Worm (Caenorhabditis elegans) whole organism, L4 larva: ENCODE results near the gene F13A7.14.
A peak's percentile ranks its signal among the peaks of the same experiment; 100 is the strongest.

Experiments used
- F10B5.3 ChIP-seq: sonication (generic microtip); optimal IDR thresholded peaks from 2 replicates; lab custom pipeline; 2016; ENCODE audit warnings: mild to moderate bottlenecking, missing genetic modification characterization, missing compliant biosample characterization
- F37D6.2 ChIP-seq: sonication (generic microtip); optimal IDR thresholded peaks from 2 replicates; lab custom pipeline; 2016; ENCODE audit warnings: mild to moderate bottlenecking, missing genetic modification characterization, missing compliant biosample characterization
- F44E2.7 ChIP-seq: fragments of 200-800 bp; sonication (Bioruptor generic); IDR thresholded peaks from 2 replicates; pipeline ENCODE4 v2.1.2; 2022; ENCODE audit warnings: missing genetic modification characterization, missing compliant biosample characterization
- F49E8.2 ChIP-seq: sonication (generic microtip); optimal IDR thresholded peaks from 2 replicates; lab custom pipeline; 2016; ENCODE audit warnings: missing compliant biosample characterization, mild to moderate bottlenecking, missing genetic modification characterization, borderline replicate concordance
- T26A8.4 ChIP-seq: fragments of 200-800 bp; sonication (Bioruptor generic); IDR thresholded peaks from 2 replicates; pipeline ENCODE4 v1.3.6; 2022; ENCODE audit warnings: missing genetic modification characterization, missing compliant biosample characterization
- Y5F2A.4 ChIP-seq: fragments of 200-800 bp; sonication (Bioruptor generic); optimal IDR thresholded peaks from 2 replicates; lab custom pipeline; 2018; ENCODE audit warnings: mild to moderate bottlenecking, missing genetic modification characterization, missing compliant biosample characterization
- Y75B8A.6 ChIP-seq: fragments of 200-800 bp; sonication (Bioruptor generic); IDR thresholded peaks from 2 replicates; pipeline ENCODE4 v1.3.6; 2022; ENCODE audit warnings: missing genetic modification reagents, missing genetic modification characterization, missing compliant biosample characterization
- ZK337.2 ChIP-seq: fragments of 200-800 bp; sonication (Bioruptor generic); IDR thresholded peaks from 2 replicates; pipeline ENCODE4 v1.3.6; 2022; ENCODE audit warnings: missing genetic modification reagents, missing genetic modification characterization, missing compliant biosample characterization
- aha-1 ChIP-seq: fragments of 150-350 bp; peaks from one replicate; lab custom pipeline; 2014; ENCODE audit warnings: missing biosample characterization, missing genetic modification characterization
- ceh-32 ChIP-seq: sonication (generic microtip); optimal IDR thresholded peaks from 2 replicates; lab custom pipeline; 2016; ENCODE audit warnings: mild to moderate bottlenecking, missing genetic modification characterization, missing compliant biosample characterization; ENCODE audit not compliant: poor library complexity
- ceh-44 ChIP-seq: fragments of 200-800 bp; sonication (Bioruptor generic); IDR thresholded peaks from 2 replicates; pipeline ENCODE4 v1.3.6; 2022; ENCODE audit warnings: missing genetic modification reagents, missing genetic modification characterization, missing compliant biosample characterization
- ceh-62 ChIP-seq: sonication (generic microtip); optimal IDR thresholded peaks from 2 replicates; lab custom pipeline; 2017; ENCODE audit warnings: missing biosample characterization, missing genetic modification characterization
- ces-1 ChIP-seq: fragments of 150-350 bp; sonication (generic microtip); optimal IDR thresholded peaks from 4 replicates; lab custom pipeline; 2014; ENCODE audit warnings: missing biosample characterization, missing genetic modification reagents, missing genetic modification characterization
- cey-2 ChIP-seq: sonication (generic microtip); optimal IDR thresholded peaks from 3 replicates; lab custom pipeline; 2017; ENCODE audit warnings: missing genetic modification characterization, mild to moderate bottlenecking, missing compliant biosample characterization, antibody characterized with exemption, borderline replicate concordance; ENCODE audit not compliant: insufficient read depth
- daf-12 ChIP-seq: fragments of 150-350 bp; optimal IDR thresholded peaks from 2 replicates; lab custom pipeline; 2014; ENCODE audit warnings: missing biosample characterization, missing genetic modification reagents, missing genetic modification characterization
- daf-19 ChIP-seq: fragments of 200-800 bp; sonication (Bioruptor generic); conservative IDR thresholded peaks from 2 replicates; pipeline ENCODE4 v1.3.6; 2022; ENCODE audit warnings: missing genetic modification characterization, missing compliant biosample characterization
- dmd-8 ChIP-seq: fragments of 200-800 bp; sonication (Bioruptor generic); IDR thresholded peaks from 2 replicates; pipeline ENCODE4 v1.3.6; 2022; ENCODE audit warnings: missing genetic modification characterization, missing compliant biosample characterization
- dpl-1 ChIP-seq: fragments of 150-350 bp; optimal IDR thresholded peaks from 2 replicates; lab custom pipeline; 2014; ENCODE audit warnings: missing biosample characterization, missing genetic modification reagents, missing genetic modification characterization
- dve-1 ChIP-seq: sonication (generic microtip); optimal IDR thresholded peaks from 2 replicates; lab custom pipeline; 2017; ENCODE audit warnings: antibody characterized with exemption, mild to moderate bottlenecking, missing genetic modification characterization, missing compliant biosample characterization; ENCODE audit not compliant: insufficient read depth
- fos-1 ChIP-seq: fragments of 150-350 bp; optimal IDR thresholded peaks from 2 replicates; lab custom pipeline; 2014; ENCODE audit warnings: missing biosample characterization, missing genetic modification characterization
- gei-8 ChIP-seq: fragments of 200-800 bp; sonication (Bioruptor generic); optimal IDR thresholded peaks from 2 replicates; lab custom pipeline; 2018; ENCODE audit warnings: mild to moderate bottlenecking, missing genetic modification characterization, missing compliant biosample characterization
- hlh-11 ChIP-seq: fragments of 200-800 bp; sonication (Bioruptor generic); optimal IDR thresholded peaks from 2 replicates; lab custom pipeline; 2018; ENCODE audit warnings: mild to moderate bottlenecking, missing genetic modification characterization, missing compliant biosample characterization
- hlh-30 ChIP-seq: sonication (generic microtip); optimal IDR thresholded peaks from 2 replicates; lab custom pipeline; 2017; ENCODE audit warnings: antibody characterized with exemption, mild to moderate bottlenecking, missing genetic modification characterization, missing compliant biosample characterization; ENCODE audit not compliant: insufficient read depth
- lim-7 ChIP-seq: fragments of 200-800 bp; sonication (Bioruptor generic); IDR thresholded peaks from 2 replicates; pipeline ENCODE4 v1.3.6; 2022; ENCODE audit warnings: missing genetic modification characterization, missing compliant biosample characterization
- lin-1 ChIP-seq: fragments of 200-800 bp; sonication (Bioruptor generic); IDR thresholded peaks from 2 replicates; pipeline ENCODE4 v1.3.6; 2022; ENCODE audit warnings: missing genetic modification reagents, missing genetic modification characterization, missing compliant biosample characterization
- lin-15B ChIP-seq: fragments of 150-350 bp; sonication (generic microtip); optimal IDR thresholded peaks from 3 replicates; lab custom pipeline; 2014; ENCODE audit warnings: missing biosample characterization, missing genetic modification characterization
- lin-29 ChIP-seq: fragments of 200-800 bp; sonication (Bioruptor generic); IDR thresholded peaks from 2 replicates; pipeline ENCODE4 v1.3.6; 2022; ENCODE audit warnings: missing genetic modification reagents, missing genetic modification characterization, missing compliant biosample characterization
- lir-3 ChIP-seq: sonication (generic microtip); optimal IDR thresholded peaks from 2 replicates; lab custom pipeline; 2016; ENCODE audit warnings: mild to moderate bottlenecking, missing genetic modification characterization, missing compliant biosample characterization
- madf-5 ChIP-seq, 2 experiments: fragments of 200-800 bp; sonication (Bioruptor generic); IDR thresholded peaks; 2 replicates each; pipeline ENCODE4 v1.3.6; 2022; ENCODE audit warnings: missing compliant biosample characterization in 2 of 2, missing genetic modification characterization in 2 of 2
- madf-9 ChIP-seq: fragments of 200-800 bp; sonication (Bioruptor generic); conservative IDR thresholded peaks from 2 replicates; pipeline ENCODE4 v1.3.6; 2022; ENCODE audit warnings: missing genetic modification reagents, missing genetic modification characterization, missing compliant biosample characterization
- mdt-29 ChIP-seq: fragments of 200-800 bp; sonication (Bioruptor generic); IDR thresholded peaks from 2 replicates; pipeline ENCODE4 v1.3.6; 2022; ENCODE audit warnings: missing genetic modification reagents, missing genetic modification characterization, missing compliant biosample characterization
- mxl-2 ChIP-seq: fragments of 200-800 bp; sonication (Bioruptor generic); conservative IDR thresholded peaks from 2 replicates; pipeline ENCODE4 v1.3.6; 2022; ENCODE audit warnings: missing genetic modification reagents, missing genetic modification characterization, missing compliant biosample characterization
- nhr-10 ChIP-seq: fragments of 150-350 bp; optimal IDR thresholded peaks from 2 replicates; lab custom pipeline; 2014; ENCODE audit warnings: missing biosample characterization, missing genetic modification characterization
- nhr-102 ChIP-seq: sonication (generic microtip); optimal IDR thresholded peaks from 2 replicates; lab custom pipeline; 2016; ENCODE audit warnings: mild to moderate bottlenecking, missing genetic modification characterization, moderate library complexity, missing compliant biosample characterization
- nhr-11 ChIP-seq: fragments of 150-350 bp; optimal IDR thresholded peaks from 2 replicates; lab custom pipeline; 2014; ENCODE audit warnings: missing biosample characterization, missing genetic modification characterization
- nhr-25 ChIP-seq: sonication (generic microtip); optimal IDR thresholded peaks from 2 replicates; lab custom pipeline; 2017; ENCODE audit warnings: missing genetic modification characterization, mild to moderate bottlenecking, missing compliant biosample characterization, antibody characterized with exemption, moderate library complexity, borderline replicate concordance; ENCODE audit not compliant: insufficient read depth
- nhr-42 ChIP-seq: fragments of 200-800 bp; sonication (Bioruptor generic); IDR thresholded peaks from 2 replicates; pipeline ENCODE4 v1.3.6; 2022; ENCODE audit warnings: missing genetic modification characterization, missing compliant biosample characterization
- nhr-48 ChIP-seq: sonication (generic microtip); optimal IDR thresholded peaks from 2 replicates; lab custom pipeline; 2016; ENCODE audit warnings: mild to moderate bottlenecking, missing genetic modification characterization, missing compliant biosample characterization
- pqm-1 ChIP-seq: sonication (generic microtip); optimal IDR thresholded peaks from 2 replicates; lab custom pipeline; 2017; ENCODE audit warnings: missing biosample characterization, missing genetic modification characterization
- rbr-2 ChIP-seq: sonication (generic microtip); optimal IDR thresholded peaks from 2 replicates; lab custom pipeline; 2016; ENCODE audit warnings: missing genotype, missing genetic modification characterization, missing compliant biosample characterization
- saeg-2 ChIP-seq: fragments of 200-800 bp; sonication (Bioruptor generic); IDR thresholded peaks from 2 replicates; pipeline ENCODE4 v1.3.6; 2022; ENCODE audit warnings: missing genetic modification reagents, missing genetic modification characterization, missing compliant biosample characterization
- set-16 ChIP-seq: fragments of 200-800 bp; sonication (Bioruptor generic); IDR thresholded peaks from 2 replicates; pipeline ENCODE4 v1.3.6; 2022; ENCODE audit warnings: missing genetic modification reagents, missing genetic modification characterization, missing compliant biosample characterization
- skn-1 ChIP-seq: fragments of 150-350 bp; optimal IDR thresholded peaks from 2 replicates; lab custom pipeline; 2014; ENCODE audit warnings: missing biosample characterization, missing genetic modification characterization
- snpc-1.2 ChIP-seq: fragments of 200-800 bp; sonication (Bioruptor generic); IDR thresholded peaks from 2 replicates; pipeline ENCODE4 v1.3.6; 2022; ENCODE audit warnings: missing genetic modification reagents, missing genetic modification characterization, missing compliant biosample characterization
- tag-97 ChIP-seq: fragments of 200-800 bp; sonication (Bioruptor generic); IDR thresholded peaks from 2 replicates; pipeline ENCODE4 v1.3.6; 2022; ENCODE audit warnings: missing genetic modification characterization, missing compliant biosample characterization
- tra-1 ChIP-seq: fragments of 200-800 bp; sonication (Bioruptor generic); IDR thresholded peaks from 2 replicates; pipeline ENCODE4 v1.3.6; 2022; ENCODE audit warnings: missing genetic modification reagents, missing genetic modification characterization, missing compliant biosample characterization
- unc-39 ChIP-seq: sonication (generic microtip); optimal IDR thresholded peaks from 2 replicates; lab custom pipeline; 2017; ENCODE audit warnings: missing biosample characterization, missing genetic modification characterization
- vab-7 ChIP-seq: fragments of 200-800 bp; sonication (Bioruptor generic); IDR thresholded peaks from 2 replicates; pipeline ENCODE4 v1.3.6; 2022; ENCODE audit warnings: missing genetic modification reagents, missing genetic modification characterization, missing compliant biosample characterization
- zfp-3 ChIP-seq: fragments of 200-800 bp; sonication (Bioruptor generic); conservative IDR thresholded peaks from 2 replicates; pipeline ENCODE4 v1.3.6; 2022; ENCODE audit warnings: missing genetic modification reagents, missing genetic modification characterization, missing compliant biosample characterization
- zip-11 ChIP-seq: fragments of 200-800 bp; sonication (Bioruptor generic); IDR thresholded peaks from 2 replicates; pipeline ENCODE4 v1.3.6; 2022; ENCODE audit warnings: missing genetic modification characterization, missing compliant biosample characterization
- ztf-7 ChIP-seq: fragments of 150-350 bp; optimal IDR thresholded peaks from 2 replicates; lab custom pipeline; 2014; ENCODE audit warnings: missing biosample characterization, missing genetic modification characterization

The F13A7.14 gene

ce11 chrV:16401519-16401918, at the start of gene F13A7.14 (continued):
- TF ChIP-seq daf-19 (GFP tag; lab: Robert Waterston, UW) (no peak), rbr-2 (tag; lab: Kevin White, UChicago) (peak; percentile 52), F44E2.7 (GFP tag; lab: Robert Waterston, UW) (no peak), dve-1 (no peak), tra-1 (GFP tag; lab: Robert Waterston, UW) (peak; percentile 59; the same call in 1 of the 2 replicates), unc-39 (tag; lab: Kevin White, UChicago) (no peak), dpl-1 (peak; percentile 99), nhr-48 (tag; lab: Kevin White, UChicago) (peak; percentile 17), hlh-30 (tag; lab: Kevin White, UChicago) (no peak), lim-7 (GFP tag; lab: Robert Waterston, UW) (no peak), T26A8.4 (GFP tag; lab: Robert Waterston, UW) (no peak), gei-8 (GFP tag; lab: Kevin White, UChicago) (no peak), tag-97 (GFP tag; lab: Robert Waterston, UW) (peak; percentile 68; the same call in 1 of the 2 replicates), zip-11 (GFP tag; lab: Robert Waterston, UW) (no peak), nhr-42 (peak; percentile 38; the same call in 1 of the 2 replicates), dmd-8 (GFP tag; lab: Robert Waterston, UW) (no peak), F49E8.2 (tag; lab: Kevin White, UChicago) (peak; percentile 19), saeg-2 (GFP tag; lab: Robert Waterston, UW) (no peak), ztf-7 (tag; lab: Kevin White, UChicago) (peak; percentile 42), aha-1 (peak; percentile 66), lin-15B (tag; lab: Kevin White, UChicago) (no peak), madf-5 (GFP tag; IDR thresholded peaks at IDR 0.05; lab: Robert Waterston, UW) (peak in 1 of 2 experiments; percentile 76; a peak in 1 of 4 replicates), ceh-62 (tag; lab: Kevin White, UChicago) (no peak), skn-1 (no peak), fos-1 (tag; lab: Kevin White, UChicago) (no peak), nhr-102 (peak; percentile 77), mdt-29 (0 out of 2 replicates have a peak, but pooled peaks have one; percentile 17), nhr-11 (tag; lab: Kevin White, UChicago) (no peak), F10B5.3 (tag; lab: Kevin White, UChicago) (no peak), lin-1 (GFP tag; lab: Robert Waterston, UW) (no peak), madf-9 (GFP tag; lab: Robert Waterston, UW) (peak; percentile 71), cey-2 (no peak), ZK337.2 (GFP tag; lab: Robert Waterston, UW) (peak; percentile 95), pqm-1 (tag; lab: Kevin White, UChicago) (no peak), ceh-44 (GFP tag; lab: Robert Waterston, UW) (peak; percentile 61; the same call in 1 of the 2 replicates), snpc-1.2 (GFP tag; lab: Robert Waterston, UW) (0 out of 2 replicates have a peak, but pooled peaks have one; percentile 32), lin-29 (no peak), ces-1 (GFP tag; lab: Kevin White, UChicago) (no peak), Y75B8A.6 (GFP tag; lab: Robert Waterston, UW) (no peak), hlh-11 (no peak), Y5F2A.4 (GFP tag; lab: Kevin White, UChicago) (no peak), nhr-10 (no peak), mxl-2 (GFP tag; lab: Robert Waterston, UW) (no peak), set-16 (no peak), zfp-3 (GFP tag; lab: Robert Waterston, UW) (no peak), F37D6.2 (tag; lab: Kevin White, UChicago) (peak; percentile 33), vab-7 (0 out of 2 replicates have a peak, but pooled peaks have one; percentile 16), ceh-32 (tag; lab: Kevin White, UChicago) (no peak), daf-12 (tag; lab: Kevin White, UChicago) (no peak), lir-3 (tag; lab: Kevin White, UChicago) (no peak), nhr-25 (no peak)
